Worm (Caenorhabditis elegans): ENCODE data around the gene C25H3.7.

C25H3.7 gene

DNA sequence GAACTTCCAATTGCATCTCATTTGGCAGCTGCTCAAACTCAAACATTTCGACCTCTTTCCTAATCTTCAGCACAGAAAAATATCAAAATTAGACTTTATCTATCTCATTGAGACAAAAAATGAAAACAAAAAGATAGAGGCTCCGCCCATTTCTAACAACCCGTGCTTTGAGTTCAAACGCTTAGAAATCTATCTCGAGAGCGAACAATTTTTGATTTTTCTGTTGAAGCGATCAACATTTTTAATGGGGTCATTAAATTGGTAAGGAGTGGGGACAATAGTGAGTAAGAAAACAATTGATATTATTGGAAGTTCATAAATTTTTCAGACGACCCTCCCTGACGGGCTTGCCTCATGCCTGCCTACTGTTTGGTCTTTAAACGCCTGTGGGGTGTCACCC lies 30.1 kb upstream of the C25H3.7 start, which contains the start of the genes C25H3.10 and C25H3.1:
TSS of gene C25H3.10 (minus strand) at position 101 of the 400 bp plus-strand sequence.
TSS of gene C25H3.1 (plus strand) at position 203 of the 400 bp plus-strand sequence.
- TF ChIP-seq lin-13 (tag; optimal IDR thresholded peaks at IDR 0.05): no peak
- TF ChIP-seq ztf-11 (tag; optimal IDR thresholded peaks at IDR 0.05): no peak
- TF ChIP-seq nhr-12 (tag; optimal IDR thresholded peaks at IDR 0.05): no peak
- no peak for TF ChIP-seq flh-1 (GFP tag; optimal IDR thresholded peaks at IDR 0.05)
- TF ChIP-seq zip-8 (tag; optimal IDR thresholded peaks at IDR 0.05): no peak
- TF ChIP-seq tbx-8 (GFP tag; optimal IDR thresholded peaks at IDR 0.05): no peak
- no peak for TF ChIP-seq hlh-1 (tag; optimal IDR thresholded peaks at IDR 0.05)
- no peak for TF ChIP-seq blmp-1 (tag; optimal IDR thresholded peaks at IDR 0.05)
- TF ChIP-seq lsy-2 (tag; optimal IDR thresholded peaks at IDR 0.05): no peak
- no peak for TF ChIP-seq cnd-1 (tag; optimal IDR thresholded peaks at IDR 0.05)
- TF ChIP-seq elt-3 (tag; optimal IDR thresholded peaks at IDR 0.05): no peak
- no peak for TF ChIP-seq nhr-237 (tag; optimal IDR thresholded peaks at IDR 0.05)
- TF ChIP-seq unc-39 (tag; optimal IDR thresholded peaks at IDR 0.05): no peak
- no peak for TF ChIP-seq ham-2 (GFP tag; optimal IDR thresholded peaks at IDR 0.05)
- no peak for TF ChIP-seq sem-2 (GFP tag; optimal IDR thresholded peaks at IDR 0.05)
- no peak for TF ChIP-seq elt-1 (tag; optimal IDR thresholded peaks at IDR 0.05; ENCODE audit: borderline replicate concordance, insufficient read depth)
- no peak for TF ChIP-seq nhr-76 (tag; optimal IDR thresholded peaks at IDR 0.05)

DNA sequence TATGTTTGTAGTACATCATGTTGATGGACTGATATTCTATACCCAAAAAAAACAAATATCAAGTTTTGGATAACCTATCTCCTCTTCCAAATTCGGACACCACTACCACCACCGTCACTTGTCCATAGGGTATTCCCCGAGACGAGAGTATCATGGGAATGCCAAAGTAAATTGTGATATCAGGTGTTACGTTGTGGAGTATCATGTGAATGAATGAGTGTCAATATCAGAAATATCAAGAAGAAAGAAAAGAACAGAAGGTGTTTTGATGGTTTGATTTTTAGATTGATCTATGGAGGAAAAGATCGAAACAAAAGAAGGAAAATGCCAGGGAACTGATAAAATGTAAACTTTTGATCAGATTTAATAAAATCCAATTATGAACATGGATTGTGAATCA lies 29.5 kb upstream of the C25H3.7 start:
- no peak for TF ChIP-seq nhr-12 (tag; optimal IDR thresholded peaks at IDR 0.05)
- no peak for TF ChIP-seq ztf-11 (tag; optimal IDR thresholded peaks at IDR 0.05)
- no peak for TF ChIP-seq unc-120 (tag; optimal IDR thresholded peaks at IDR 0.05; ENCODE audit: poor library complexity, severe bottlenecking)
- TF ChIP-seq sem-2 (GFP tag; optimal IDR thresholded peaks at IDR 0.05): no peak
- no peak for TF ChIP-seq lin-32 (GFP tag; optimal IDR thresholded peaks at IDR 0.05)
- TF ChIP-seq sptf-1 (tag; optimal IDR thresholded peaks at IDR 0.05): no peak
- TF ChIP-seq ceh-39 (tag; optimal IDR thresholded peaks at IDR 0.05): no peak
- TF ChIP-seq ces-1 (GFP tag; optimal IDR thresholded peaks at IDR 0.05): no peak
- TF ChIP-seq lsy-2 (tag; optimal IDR thresholded peaks at IDR 0.05): no peak
- no peak for TF ChIP-seq ceh-83 (GFP tag; optimal IDR thresholded peaks at IDR 0.05)
- no peak for TF ChIP-seq nhr-76 (tag; optimal IDR thresholded peaks at IDR 0.05)
- no peak for TF ChIP-seq cnd-1 (tag; optimal IDR thresholded peaks at IDR 0.05)
- TF ChIP-seq elt-1 (tag; optimal IDR thresholded peaks at IDR 0.05; ENCODE audit: borderline replicate concordance, insufficient read depth): no peak
- no peak for TF ChIP-seq nhr-28 (tag; optimal IDR thresholded peaks at IDR 0.05)
- TF ChIP-seq ham-2 (GFP tag; optimal IDR thresholded peaks at IDR 0.05): no peak
- no peak for TF ChIP-seq lin-13 (tag; optimal IDR thresholded peaks at IDR 0.05)
- no peak for TF ChIP-seq mab-5 (tag; optimal IDR thresholded peaks at IDR 0.05)
- no peak for TF ChIP-seq unc-62 (GFP tag; optimal IDR thresholded peaks at IDR 0.05)

DNA sequence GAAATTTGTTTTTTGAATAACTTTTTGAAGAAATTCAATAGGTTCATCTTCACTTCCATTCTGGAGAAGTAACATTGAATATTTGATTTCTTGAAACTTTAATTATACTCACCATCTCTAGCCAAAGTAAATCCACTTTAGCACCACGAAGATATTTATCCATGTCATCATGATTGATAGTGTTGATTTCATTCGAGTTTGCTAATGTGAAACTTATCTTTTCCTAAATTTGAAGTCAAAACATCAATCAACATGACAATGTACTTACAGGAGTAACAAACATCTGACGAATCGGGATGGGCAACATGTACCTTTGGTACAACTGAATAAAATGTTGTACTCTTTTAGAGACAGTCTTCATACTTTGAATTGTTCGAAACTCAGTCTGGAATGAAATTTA lies 28.6 kb upstream of the C25H3.7 start:
- no peak for TF ChIP-seq bed-3 (GFP tag; optimal IDR thresholded peaks at IDR 0.05)
- no peak for TF ChIP-seq sem-2 (GFP tag; optimal IDR thresholded peaks at IDR 0.05)
- TF ChIP-seq lin-32 (GFP tag; optimal IDR thresholded peaks at IDR 0.05): no peak
- no peak for TF ChIP-seq ces-1 (GFP tag; optimal IDR thresholded peaks at IDR 0.05)
- TF ChIP-seq tbx-8 (GFP tag; optimal IDR thresholded peaks at IDR 0.05): no peak
- TF ChIP-seq lin-13 (tag; optimal IDR thresholded peaks at IDR 0.05): no peak
- TF ChIP-seq nhr-2 (tag; optimal IDR thresholded peaks at IDR 0.05): no peak
- no peak for TF ChIP-seq snpc-4 (tag; optimal IDR thresholded peaks at IDR 0.05)
- no peak for TF ChIP-seq drap-1 (GFP tag; optimal IDR thresholded peaks at IDR 0.05)
- TF ChIP-seq unc-39 (tag; optimal IDR thresholded peaks at IDR 0.05): no peak
- TF ChIP-seq mls-2 (tag; optimal IDR thresholded peaks at IDR 0.05): no peak

DNA sequence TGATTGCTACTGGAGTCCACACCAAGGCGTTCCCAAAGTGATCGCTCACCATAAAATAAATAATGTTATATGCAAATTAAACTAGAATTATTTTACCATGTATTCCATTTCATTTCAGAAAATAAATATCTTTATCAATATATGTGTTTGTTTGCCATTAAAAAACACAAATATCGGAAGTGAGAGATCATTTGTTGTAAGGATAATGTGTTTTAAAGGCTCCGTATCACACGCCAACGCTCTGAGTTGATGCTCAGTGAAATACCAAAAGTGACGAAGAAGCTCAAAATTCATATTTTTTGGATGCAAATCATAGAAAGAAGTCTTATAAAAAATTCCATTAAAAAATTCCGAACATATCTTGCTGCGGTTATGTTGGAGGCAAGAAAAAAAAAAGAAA lies 27.5 kb upstream of the C25H3.7 start:
- no peak for TF ChIP-seq lin-32 (GFP tag; optimal IDR thresholded peaks at IDR 0.05)
- no peak for TF ChIP-seq ceh-43 (GFP tag; optimal IDR thresholded peaks at IDR 0.05)
- no peak for TF ChIP-seq cnd-1 (tag; optimal IDR thresholded peaks at IDR 0.05)
- TF ChIP-seq mab-5 (tag; optimal IDR thresholded peaks at IDR 0.05): no peak
- no peak for TF ChIP-seq unc-120 (tag; optimal IDR thresholded peaks at IDR 0.05; ENCODE audit: poor library complexity, severe bottlenecking)
- no peak for TF ChIP-seq nhr-2 (tag; optimal IDR thresholded peaks at IDR 0.05)
- no peak for TF ChIP-seq ces-1 (GFP tag; optimal IDR thresholded peaks at IDR 0.05)
- no peak for TF ChIP-seq pha-4 (tag; optimal IDR thresholded peaks at IDR 0.05)

Measured in whole organism, mixed stage, embryonic.